Fruit fly (Drosophila melanogaster): ENCODE results near the gene CG10681.

Gene CG10681

DNA sequence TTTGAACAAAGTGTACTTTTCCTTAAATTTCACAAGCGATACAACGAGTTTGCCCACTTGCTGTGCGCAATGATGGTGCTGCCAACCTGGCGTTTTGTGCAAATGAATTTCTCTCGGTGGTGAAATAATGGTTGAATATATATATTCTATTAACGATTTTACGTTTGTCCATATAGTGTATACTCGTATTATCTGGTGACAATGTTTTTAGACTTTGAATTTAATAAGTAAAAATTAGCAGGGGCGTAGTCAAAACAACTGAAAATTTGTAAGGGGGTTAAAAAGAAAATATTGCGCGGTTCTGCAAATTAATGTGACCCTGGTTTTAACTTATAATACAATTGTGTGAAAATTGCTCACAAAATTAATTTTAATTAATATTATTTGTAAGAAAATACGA is 22.6 kb downstream of the CG10681 start, which contains the start of the genes ver and Gcn5 (continued):
- peak; percentile 68 for TF ChIP-seq CG33213 (GFP tag; optimal IDR thresholded peaks at IDR 0.05)
- peak; percentile 77 for TF ChIP-seq cas (GFP tag; IDR thresholded peaks at IDR 0.05)
- TF ChIP-seq Fer1 (GFP tag; optimal IDR thresholded peaks at IDR 0.05) = peak; percentile 89
- TF ChIP-seq al (GFP tag; IDR thresholded peaks at IDR 0.05) = peak; percentile 93
- TF ChIP-seq CG2889 (GFP tag; IDR thresholded peaks at IDR 0.05) = peak; percentile 90
- TF ChIP-seq CG11093 (GFP tag; IDR thresholded peaks at IDR 0.05) = peak; percentile 89
- TF ChIP-seq CG12942 (GFP tag; optimal IDR thresholded peaks at IDR 0.05) = peak; percentile 86
- peak; percentile 77 for TF ChIP-seq Ravus (GFP tag; IDR thresholded peaks at IDR 0.05)
- peak; percentile 10 for TF ChIP-seq CG4282 (GFP tag; optimal IDR thresholded peaks at IDR 0.05)
- TF ChIP-seq Ada2b (GFP tag; IDR thresholded peaks at IDR 0.05) = peak; percentile 92
- peak; percentile 95 for TF ChIP-seq slbo (GFP tag; IDR thresholded peaks at IDR 0.05)
- peak; percentile 91 for TF ChIP-seq CG17829 (tag; optimal IDR thresholded peaks at IDR 0.05)
- TF ChIP-seq sens-2 (GFP tag; IDR thresholded peaks at IDR 0.05) = peak; percentile 82; the same call in 1 of the 2 replicates
- peak; percentile 70 for TF ChIP-seq croc (GFP tag; conservative IDR thresholded peaks at IDR 0.05)
- TF ChIP-seq unpg (GFP tag; optimal IDR thresholded peaks at IDR 0.05) = peak; percentile 90
- TF ChIP-seq CG12769 (tag; optimal IDR thresholded peaks at IDR 0.05) = peak; percentile 90
- TF ChIP-seq org-1 (GFP tag; optimal IDR thresholded peaks at IDR 0.05) = peak; percentile 85
- TF ChIP-seq pb (GFP tag; optimal IDR thresholded peaks at IDR 0.05) = peak; percentile 30
- peak; percentile 86 for TF ChIP-seq CG30431 (GFP tag; optimal IDR thresholded peaks at IDR 0.05)
- peak; percentile 94 for TF ChIP-seq CG7372 (GFP tag; IDR thresholded peaks at IDR 0.05)
- TF ChIP-seq CG13123 (GFP tag; optimal IDR thresholded peaks at IDR 0.05) = peak; percentile 70
- peak; percentile 95 for TF ChIP-seq CG17361 (GFP tag; IDR thresholded peaks at IDR 0.05)
- TF ChIP-seq kay (GFP tag; optimal IDR thresholded peaks at IDR 0.05) = peak; percentile 62
- TF ChIP-seq CG31365 (tag; optimal IDR thresholded peaks at IDR 0.05) = peak; percentile 65
- TF ChIP-seq gfzf (GFP tag; optimal IDR thresholded peaks at IDR 0.05) = peak; percentile 48
- TF ChIP-seq CG16863 (GFP tag; optimal IDR thresholded peaks at IDR 0.05) = peak; percentile 79
- TF ChIP-seq zen2 (GFP tag; IDR thresholded peaks at IDR 0.05; ENCODE audit: partially characterized antibody) = no peak
- peak; percentile 93 for TF ChIP-seq NfI (GFP tag; optimal IDR thresholded peaks at IDR 0.05)
- TF ChIP-seq Med (GFP tag) = peak; percentile 98
- TF ChIP-seq CG2678 (tag; optimal IDR thresholded peaks at IDR 0.05) = peak; percentile 95
- peak; percentile 68 for TF ChIP-seq CTCF (GFP tag; optimal IDR thresholded peaks at IDR 0.05)
- 0 out of 3 replicates have a peak, but pooled peaks have one; percentile 77 for TF ChIP-seq CG2199 (GFP tag; IDR thresholded peaks at IDR 0.05)
- peak; percentile 78 for TF ChIP-seq Bdp1 (GFP tag; optimal IDR thresholded peaks at IDR 0.05)
- TF ChIP-seq nmo (GFP tag; optimal IDR thresholded peaks at IDR 0.05) = peak; percentile 94
- peak; percentile 56 for TF ChIP-seq CG15479 (GFP tag; optimal IDR thresholded peaks at IDR 0.05)
- TF ChIP-seq rib (GFP tag; IDR thresholded peaks at IDR 0.05) = peak; percentile 84
- TF ChIP-seq Ptx1 (GFP tag; IDR thresholded peaks at IDR 0.05) = peak; percentile 95
- peak; percentile 67 for TF ChIP-seq CG5245 (GFP tag; optimal IDR thresholded peaks at IDR 0.05)
- TF ChIP-seq dan (GFP tag; IDR thresholded peaks at IDR 0.05) = peak; percentile 66
- peak; percentile 93 for TF ChIP-seq CG13775 (GFP tag; optimal IDR thresholded peaks at IDR 0.05)
- TF ChIP-seq Abd-B (GFP tag; optimal IDR thresholded peaks at IDR 0.05) = peak; percentile 90
- TF ChIP-seq CG8089 (GFP tag; optimal IDR thresholded peaks at IDR 0.05) = peak; percentile 70
- peak; percentile 91 for TF ChIP-seq CG14710 (tag; optimal IDR thresholded peaks at IDR 0.05)
- peak; percentile 92 for TF ChIP-seq caup (GFP tag; optimal IDR thresholded peaks at IDR 0.05; ENCODE audit: severe bottlenecking)
- TF ChIP-seq CG11723 (GFP tag; optimal IDR thresholded peaks at IDR 0.05) = peak; percentile 85
- TF ChIP-seq shn (GFP tag; optimal IDR thresholded peaks at IDR 0.05) = peak; percentile 83
- peak; percentile 24; the same call in 1 of the 3 replicates for TF ChIP-seq CG34224 (GFP tag; IDR thresholded peaks at IDR 0.05; ENCODE audit: partially characterized antibody)
- TF ChIP-seq lmd (GFP tag; IDR thresholded peaks at IDR 0.05) = peak; percentile 95
- peak; percentile 77 for TF ChIP-seq Spps (tag; optimal IDR thresholded peaks at IDR 0.05)
- TF ChIP-seq tin (GFP tag; optimal IDR thresholded peaks at IDR 0.05) = peak; percentile 86
- TF ChIP-seq CG6689 (GFP tag; IDR thresholded peaks at IDR 0.05) = peak; percentile 95
- peak; percentile 94 for TF ChIP-seq CG14441 (GFP tag; IDR thresholded peaks at IDR 0.05)
